Fruit fly (Drosophila melanogaster): Measurements from ENCODE around the gene CG14551.

- TF ChIP-seq CG12768 (GFP tag; optimal IDR thresholded peaks at IDR 0.05) = no peak
- TF ChIP-seq tj (GFP tag; optimal IDR thresholded peaks at IDR 0.05) = peak; percentile 69
- no peak for TF ChIP-seq cic (GFP tag; optimal IDR thresholded peaks at IDR 0.05)
- TF ChIP-seq CG1620 (GFP tag; optimal IDR thresholded peaks at IDR 0.05) = no peak
- TF ChIP-seq Crg-1 (GFP tag; optimal IDR thresholded peaks at IDR 0.05) = no peak
- no peak for TF ChIP-seq pad (GFP tag; optimal IDR thresholded peaks at IDR 0.05)
- peak; percentile 87 for TF ChIP-seq kay (GFP tag; ENCODE audit: borderline replicate concordance)
- no peak for TF ChIP-seq CG5204 (GFP tag; optimal IDR thresholded peaks at IDR 0.05)
Observed at dm6 chr3R:26020244-26021171, 42.3 kb downstream of the CG14551 start.

Data from whole organism, adult.